ENCODE assay signal across 4 fruit fly cellular contexts in genomic region chr3L:15641590-15642019, dm6.
TF ChIP-seq lines count a peak whose summit lies in the region.

No protein-coding gene starts in this region.

- TF ChIP-seq CTCF in whole organism, embryonic (GFP tag; optimal IDR thresholded peaks at IDR 0.05; lab: Kevin White, UChicago), result no peak

TF ChIP-seq in whole organism, embryonic, 481 proteins besides CTCF, POLR2A, EP300 and RAD21:
- TF ChIP-seq CG17802 (tag; optimal IDR thresholded peaks at IDR 0.05; lab: Kevin White, UChicago) (no peak), CG14710 (tag; optimal IDR thresholded peaks at IDR 0.05; lab: Kevin White, UChicago) (peak; percentile 8), tap (tag; optimal IDR thresholded peaks at IDR 0.05; lab: Kevin White, UChicago) (no peak), CG10979 (tag; optimal IDR thresholded peaks at IDR 0.05; lab: Kevin White, UChicago) (peak; percentile 9), Blimp-1 (GFP tag; optimal IDR thresholded peaks at IDR 0.05; lab: Kevin White, UChicago) (peak; percentile 12), Taf1 (GFP tag; IDR thresholded peaks at IDR 0.05; lab: Robert Waterston, UW) (0 out of 2 replicates have a peak, but pooled peaks have one; percentile 15), Usf (GFP tag; optimal IDR thresholded peaks at IDR 0.05; lab: Kevin White, UChicago) (no peak), Xrp1 (GFP tag; IDR thresholded peaks at IDR 0.05; lab: Robert Waterston, UW) (0 out of 2 replicates have a peak, but pooled peaks have one; percentile 16), sens (GFP tag; lab: Kevin White, UChicago) (peak; percentile 67)

TF ChIP-seq in whole organism, prepupa, 60 proteins besides CTCF, POLR2A, EP300 and RAD21 (continues in another document):
- peak; percentile 41; the same call in 1 of the 3 replicates for TF ChIP-seq CG6163 (GFP tag; IDR thresholded peaks at IDR 0.05; lab: Robert Waterston, UW)
- peak; percentile 50 for TF ChIP-seq Ets96B (tag; optimal IDR thresholded peaks at IDR 0.05; lab: Kevin White, UChicago)
- TF ChIP-seq CG1621 (tag; optimal IDR thresholded peaks at IDR 0.05; lab: Kevin White, UChicago), result peak; percentile 3
- peak; percentile 23 for TF ChIP-seq CG34406 (GFP tag; optimal IDR thresholded peaks at IDR 0.05; lab: Kevin White, UChicago)
- TF ChIP-seq topi (GFP tag; optimal IDR thresholded peaks at IDR 0.05; lab: Kevin White, UChicago), result peak; percentile 64
- peak; percentile 64 for TF ChIP-seq Sox14 (GFP tag; optimal IDR thresholded peaks at IDR 0.05; lab: Kevin White, UChicago)
- TF ChIP-seq CG7368 (GFP tag; optimal IDR thresholded peaks at IDR 0.05; lab: Kevin White, UChicago), result peak; percentile 0
- TF ChIP-seq pdm3 (GFP tag; optimal IDR thresholded peaks at IDR 0.05; lab: Kevin White, UChicago), result peak; percentile 44
- TF ChIP-seq CG10631 (GFP tag; optimal IDR thresholded peaks at IDR 0.05; lab: Kevin White, UChicago), result peak; percentile 49
- TF ChIP-seq CG8119 (GFP tag; IDR thresholded peaks at IDR 0.05; lab: Robert Waterston, UW), result peak; percentile 38; the same call in 1 of the 3 replicates
- TF ChIP-seq Hr4 (GFP tag; optimal IDR thresholded peaks at IDR 0.05; lab: Kevin White, UChicago), result no peak
- no peak for TF ChIP-seq achi (GFP tag; optimal IDR thresholded peaks at IDR 0.05; lab: Kevin White, UChicago)
- no peak for TF ChIP-seq vri (GFP tag; optimal IDR thresholded peaks at IDR 0.05; lab: Kevin White, UChicago)
- no peak for TF ChIP-seq CG16779 (tag; optimal IDR thresholded peaks at IDR 0.05; lab: Kevin White, UChicago)
- peak; percentile 73 for TF ChIP-seq esn (GFP tag; optimal IDR thresholded peaks at IDR 0.05; lab: Kevin White, UChicago)
- TF ChIP-seq CG6808 (GFP tag; optimal IDR thresholded peaks at IDR 0.05; lab: Kevin White, UChicago), result peak; percentile 29
- peak; percentile 32 for TF ChIP-seq Lpt (GFP tag; optimal IDR thresholded peaks at IDR 0.05; lab: Kevin White, UChicago)
- peak; percentile 45 for TF ChIP-seq CG6792 (GFP tag; optimal IDR thresholded peaks at IDR 0.05; lab: Kevin White, UChicago)
- TF ChIP-seq Smox (GFP tag; optimal IDR thresholded peaks at IDR 0.05; lab: Kevin White, UChicago), result peak; percentile 49
- peak; percentile 5 for TF ChIP-seq net (GFP tag; optimal IDR thresholded peaks at IDR 0.05; lab: Kevin White, UChicago)
- TF ChIP-seq CG3919 (GFP tag; optimal IDR thresholded peaks at IDR 0.05; lab: Kevin White, UChicago), result peak; percentile 63
- TF ChIP-seq fd59A (GFP tag; optimal IDR thresholded peaks at IDR 0.05; lab: Kevin White, UChicago), result peak; percentile 33
- peak; percentile 14 for TF ChIP-seq CG4318 (GFP tag; optimal IDR thresholded peaks at IDR 0.05; lab: Kevin White, UChicago)
- 0 out of 2 replicates have a peak, but pooled peaks have one; percentile 27 for TF ChIP-seq CG15336 (GFP tag; IDR thresholded peaks at IDR 0.05; lab: Robert Waterston, UW)
- peak; percentile 75 for TF ChIP-seq Eip78C (GFP tag; lab: Kevin White, UChicago)
- peak; percentile 37 for TF ChIP-seq CG8319 (GFP tag; optimal IDR thresholded peaks at IDR 0.05; lab: Kevin White, UChicago)
- peak in 1 of 2 experiments; percentile 51 for TF ChIP-seq ss (GFP tag; optimal IDR thresholded peaks at IDR 0.05; lab: Kevin White, UChicago)

TF ChIP-seq in whole organism, pupa, 21 proteins besides CTCF, POLR2A, EP300 and RAD21:
- TF ChIP-seq Ets98B (GFP tag; IDR thresholded peaks at IDR 0.05; lab: Robert Waterston, UW) (no peak), CG10348 (GFP tag; IDR thresholded peaks at IDR 0.05; lab: Robert Waterston, UW) (no peak), CG8301 (tag; optimal IDR thresholded peaks at IDR 0.05; lab: Kevin White, UChicago) (peak; percentile 45), Pif1B (GFP tag; optimal IDR thresholded peaks at IDR 0.05; lab: Kevin White, UChicago) (no peak), CG12605 (GFP tag; IDR thresholded peaks at IDR 0.05; lab: Robert Waterston, UW) (0 out of 2 replicates have a peak, but pooled peaks have one; percentile 7), Pif1A (GFP tag; optimal IDR thresholded peaks at IDR 0.05; lab: Kevin White, UChicago) (peak; percentile 11), CG8159 (tag; optimal IDR thresholded peaks at IDR 0.05; lab: Kevin White, UChicago) (peak; percentile 81), CG32121 (GFP tag; IDR thresholded peaks at IDR 0.05; lab: Robert Waterston, UW) (no peak), CG4496 (GFP tag; IDR thresholded peaks at IDR 0.05; lab: Robert Waterston, UW) (0 out of 3 replicates have a peak, but pooled peaks have one; percentile 21), gl (tag; optimal IDR thresholded peaks at IDR 0.05; lab: Kevin White, UChicago) (no peak), CG17806 (tag; optimal IDR thresholded peaks at IDR 0.05; lab: Kevin White, UChicago) (peak; percentile 32), CG14655 (GFP tag; optimal IDR thresholded peaks at IDR 0.05; lab: Kevin White, UChicago) (peak; percentile 51), rn (GFP tag; IDR thresholded peaks at IDR 0.05; lab: Robert Waterston, UW) (no peak), CG34367 (tag; optimal IDR thresholded peaks at IDR 0.05; lab: Kevin White, UChicago) (no peak), Snoo (tag; optimal IDR thresholded peaks at IDR 0.05; lab: Kevin White, UChicago) (peak; percentile 28), CG15710 (tag; optimal IDR thresholded peaks at IDR 0.05; lab: Kevin White, UChicago) (peak; percentile 54), CG9948 (tag; optimal IDR thresholded peaks at IDR 0.05; lab: Kevin White, UChicago) (peak; percentile 47), CG13204 (GFP tag; optimal IDR thresholded peaks at IDR 0.05; lab: Kevin White, UChicago) (no peak)
TF ChIP-seq in whole organism, pupa: peak in this region for 10.

TF ChIP-seq in whole organism, wandering third instar larva, 38 proteins besides CTCF, POLR2A, EP300 and RAD21:
- TF ChIP-seq usp (GFP tag; optimal IDR thresholded peaks at IDR 0.05; lab: Kevin White, UChicago), result no peak
- TF ChIP-seq sv (GFP tag; optimal IDR thresholded peaks at IDR 0.05; lab: Kevin White, UChicago), result no peak
- TF ChIP-seq Mio (GFP tag; optimal IDR thresholded peaks at IDR 0.05; lab: Kevin White, UChicago), result no peak
- peak; percentile 8 for TF ChIP-seq fru (GFP tag; optimal IDR thresholded peaks at IDR 0.05; lab: Kevin White, UChicago)
- no peak for TF ChIP-seq brk (GFP tag; optimal IDR thresholded peaks at IDR 0.05; lab: Kevin White, UChicago)
- no peak for TF ChIP-seq lola (GFP tag; optimal IDR thresholded peaks at IDR 0.05; lab: Kevin White, UChicago)
- TF ChIP-seq N (GFP tag; optimal IDR thresholded peaks at IDR 0.05; lab: Kevin White, UChicago), result no peak
- TF ChIP-seq Vsx2 (GFP tag; optimal IDR thresholded peaks at IDR 0.05; lab: Kevin White, UChicago; ENCODE audit: partially characterized antibody), result no peak
- TF ChIP-seq jim (GFP tag; optimal IDR thresholded peaks at IDR 0.05; lab: Kevin White, UChicago), result no peak
- no peak for TF ChIP-seq GATAd (GFP tag; optimal IDR thresholded peaks at IDR 0.05; lab: Kevin White, UChicago)
- TF ChIP-seq HLH106 (tag; optimal IDR thresholded peaks at IDR 0.05; lab: Kevin White, UChicago), result peak; percentile 23
- TF ChIP-seq OdsH (GFP tag; optimal IDR thresholded peaks at IDR 0.05; lab: Kevin White, UChicago), result no peak
- TF ChIP-seq ey (GFP tag; optimal IDR thresholded peaks at IDR 0.05; lab: Kevin White, UChicago), result peak; percentile 11
- TF ChIP-seq dsf (GFP tag; optimal IDR thresholded peaks at IDR 0.05; lab: Kevin White, UChicago; ENCODE audit: borderline replicate concordance), result no peak
- no peak for TF ChIP-seq dl (GFP tag; optimal IDR thresholded peaks at IDR 0.05; lab: Kevin White, UChicago; ENCODE audit: insufficient read depth in 1 of 2, partially characterized antibody in 2 of 2)
- no peak for TF ChIP-seq Hnf4 (GFP tag; optimal IDR thresholded peaks at IDR 0.05; lab: Kevin White, UChicago)
- no peak for TF ChIP-seq dmrt93B (GFP tag; optimal IDR thresholded peaks at IDR 0.05; lab: Kevin White, UChicago)
- TF ChIP-seq Rel (GFP tag; optimal IDR thresholded peaks at IDR 0.05; lab: Kevin White, UChicago), result no peak
- TF ChIP-seq Rel (tag; optimal IDR thresholded peaks at IDR 0.05; lab: Kevin White, UChicago), result no peak
- no peak for TF ChIP-seq Jra (GFP tag; optimal IDR thresholded peaks at IDR 0.05; lab: Kevin White, UChicago)
- TF ChIP-seq Dfd (GFP tag; optimal IDR thresholded peaks at IDR 0.05; lab: Kevin White, UChicago), result no peak
- peak; percentile 4 for TF ChIP-seq Sp1 (GFP tag; optimal IDR thresholded peaks at IDR 0.05; lab: Kevin White, UChicago)
- TF ChIP-seq h (GFP tag; optimal IDR thresholded peaks at IDR 0.05; lab: Kevin White, UChicago), result no peak
- no peak for TF ChIP-seq rgr (GFP tag; optimal IDR thresholded peaks at IDR 0.05; lab: Kevin White, UChicago)
- TF ChIP-seq Hr78 (GFP tag; optimal IDR thresholded peaks at IDR 0.05; lab: Kevin White, UChicago), result no peak
- no peak for TF ChIP-seq sage (GFP tag; optimal IDR thresholded peaks at IDR 0.05; lab: Kevin White, UChicago)
- TF ChIP-seq br (GFP tag; optimal IDR thresholded peaks at IDR 0.05; lab: Kevin White, UChicago), result peak; percentile 20
- TF ChIP-seq tai (GFP tag; optimal IDR thresholded peaks at IDR 0.05; lab: Kevin White, UChicago), result no peak
- no peak for TF ChIP-seq CrebA (GFP tag; optimal IDR thresholded peaks at IDR 0.05; lab: Kevin White, UChicago; ENCODE audit: borderline replicate concordance)
- TF ChIP-seq Abd-B (GFP tag; optimal IDR thresholded peaks at IDR 0.05; lab: Kevin White, UChicago), result no peak
- no peak for TF ChIP-seq Myc (optimal IDR thresholded peaks at IDR 0.05; lab: Kevin White, UChicago)
- TF ChIP-seq Dif (GFP tag; optimal IDR thresholded peaks at IDR 0.05; lab: Kevin White, UChicago; ENCODE audit: partially characterized antibody), result no peak
- no peak for TF ChIP-seq CG32264 (GFP tag; optimal IDR thresholded peaks at IDR 0.05; lab: Kevin White, UChicago)
- TF ChIP-seq foxo (GFP tag; optimal IDR thresholded peaks at IDR 0.05; lab: Kevin White, UChicago), result peak in 1 of 2 experiments; percentile 25

Comparison
In these comparisons a context has a peak if more than half of its experiments do, and no peak if none do; other contexts are left out.
1. Of the 7 proteins assayed by ChIP-seq in both whole organism, embryonic and whole organism, prepupa: peak only in whole organism, embryonic: none; only in whole organism, prepupa: Gug, Hr39, Lpt and Sox102F; in both: Blimp-1; in neither: 2.